Fruit fly (Drosophila melanogaster): ENCODE results near the gene promL.

The promL gene

DNA sequence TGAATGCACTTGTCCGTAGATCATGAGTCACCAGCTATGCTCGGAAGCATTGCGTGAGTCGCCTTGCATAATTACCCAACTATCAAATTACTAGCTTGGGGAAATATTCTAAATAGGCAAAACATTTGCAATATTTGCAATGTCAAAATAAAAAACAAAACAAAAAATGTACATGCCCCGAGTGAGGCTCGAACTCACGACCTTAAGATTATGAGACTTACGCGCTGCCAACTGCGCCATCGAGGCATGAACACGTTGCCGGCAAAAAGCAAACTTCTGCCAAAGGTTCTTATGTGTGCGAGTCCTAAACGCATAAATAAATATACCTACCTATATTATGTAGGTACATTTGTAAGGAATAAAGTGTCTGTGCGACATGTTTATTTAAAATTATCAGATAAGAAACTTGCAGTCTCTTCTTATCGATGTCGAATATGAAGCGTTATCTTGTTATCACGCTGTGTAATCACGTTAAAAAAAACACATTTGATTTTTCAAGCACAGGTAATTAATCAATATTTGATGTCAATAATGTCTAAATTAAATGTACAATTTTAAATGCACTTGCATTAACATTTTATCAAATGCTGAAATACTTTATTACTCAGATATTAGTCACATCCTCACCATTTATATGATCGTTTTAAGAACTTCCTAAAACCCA is 5.6 kb downstream of the promL start:
- no peak for TF ChIP-seq pdm3 (GFP tag; optimal IDR thresholded peaks at IDR 0.05)
- TF ChIP-seq svp (GFP tag) = peak; percentile 60
- TF ChIP-seq ss (GFP tag; optimal IDR thresholded peaks at IDR 0.05) = peak in 1 of 2 experiments; percentile 28
- no peak for TF ChIP-seq eg (GFP tag; IDR thresholded peaks at IDR 0.05)
- no peak for TF ChIP-seq Ets96B (tag; optimal IDR thresholded peaks at IDR 0.05)
- no peak for TF ChIP-seq CG10669 (GFP tag; optimal IDR thresholded peaks at IDR 0.05)
- TF ChIP-seq CG1621 (tag; optimal IDR thresholded peaks at IDR 0.05) = no peak
- peak; percentile 13 for TF ChIP-seq CG10631 (GFP tag; optimal IDR thresholded peaks at IDR 0.05)
- no peak for TF ChIP-seq CG7368 (GFP tag; optimal IDR thresholded peaks at IDR 0.05)
- no peak for TF ChIP-seq Met (GFP tag; optimal IDR thresholded peaks at IDR 0.05)
- no peak for TF ChIP-seq OdsH (GFP tag; optimal IDR thresholded peaks at IDR 0.05)
- no peak for TF ChIP-seq CG6163 (GFP tag; IDR thresholded peaks at IDR 0.05)
- no peak for TF ChIP-seq CG11762 (GFP tag; optimal IDR thresholded peaks at IDR 0.05; ENCODE audit: insufficient read depth)
- no peak for TF ChIP-seq CG11902 (GFP tag; optimal IDR thresholded peaks at IDR 0.05)
- no peak for TF ChIP-seq dac (GFP tag; optimal IDR thresholded peaks at IDR 0.05)
- no peak for TF ChIP-seq CG8119 (GFP tag; IDR thresholded peaks at IDR 0.05)

DNA sequence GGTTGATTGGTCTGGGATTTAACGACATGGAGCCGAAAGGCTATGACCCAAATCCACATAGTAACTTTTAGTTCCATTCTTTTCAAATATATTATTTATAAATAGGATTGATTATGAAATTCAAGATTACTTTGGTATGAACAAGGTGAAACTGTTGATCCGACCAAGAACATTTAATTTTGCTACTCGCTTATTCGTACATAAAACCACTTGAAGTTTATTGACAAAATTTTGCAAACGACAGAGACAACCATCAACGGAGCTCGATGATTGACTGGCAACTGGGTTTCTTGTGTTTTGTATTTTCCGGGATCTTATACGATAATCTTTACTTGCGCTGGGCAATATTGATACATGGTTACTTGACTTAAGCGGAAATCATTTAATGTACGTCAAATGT is 13.2 kb downstream of the promL start, which contains the start of gene CG45067:
TSS of gene CG45067 (minus strand) at position 101 of the 400 bp plus-strand sequence.
- TF ChIP-seq CG6792 (GFP tag; optimal IDR thresholded peaks at IDR 0.05) (no peak), Hr39 (GFP tag; optimal IDR thresholded peaks at IDR 0.05) (no peak), CG32006 (GFP tag; optimal IDR thresholded peaks at IDR 0.05) (no peak), CG8319 (GFP tag; optimal IDR thresholded peaks at IDR 0.05) (no peak), CG4318 (GFP tag; optimal IDR thresholded peaks at IDR 0.05) (no peak), CG6854 (GFP tag; optimal IDR thresholded peaks at IDR 0.05) (no peak), CG15336 (GFP tag; IDR thresholded peaks at IDR 0.05) (no peak), Hr38 (GFP tag; optimal IDR thresholded peaks at IDR 0.05) (no peak), CG3032 (tag; optimal IDR thresholded peaks at IDR 0.05) (no peak), spab (GFP tag; optimal IDR thresholded peaks at IDR 0.05) (no peak), Sox14 (GFP tag; optimal IDR thresholded peaks at IDR 0.05) (no peak), ss (GFP tag; optimal IDR thresholded peaks at IDR 0.05) (no peak), Sox15 (GFP tag; optimal IDR thresholded peaks at IDR 0.05) (no peak), CG10631 (GFP tag; optimal IDR thresholded peaks at IDR 0.05) (no peak)

dm6 chr3L:3111127-3111526 is 16.4 kb downstream of the promL start, which contains the start of gene CG45066:
Gene CG45066, minus strand, starts transcription at chr3L:3111227.
- TF ChIP-seq Eip78C (GFP tag) = no peak
- no peak for TF ChIP-seq Eip93F (GFP tag; optimal IDR thresholded peaks at IDR 0.05)
- no peak for TF ChIP-seq topi (GFP tag; optimal IDR thresholded peaks at IDR 0.05)

DNA sequence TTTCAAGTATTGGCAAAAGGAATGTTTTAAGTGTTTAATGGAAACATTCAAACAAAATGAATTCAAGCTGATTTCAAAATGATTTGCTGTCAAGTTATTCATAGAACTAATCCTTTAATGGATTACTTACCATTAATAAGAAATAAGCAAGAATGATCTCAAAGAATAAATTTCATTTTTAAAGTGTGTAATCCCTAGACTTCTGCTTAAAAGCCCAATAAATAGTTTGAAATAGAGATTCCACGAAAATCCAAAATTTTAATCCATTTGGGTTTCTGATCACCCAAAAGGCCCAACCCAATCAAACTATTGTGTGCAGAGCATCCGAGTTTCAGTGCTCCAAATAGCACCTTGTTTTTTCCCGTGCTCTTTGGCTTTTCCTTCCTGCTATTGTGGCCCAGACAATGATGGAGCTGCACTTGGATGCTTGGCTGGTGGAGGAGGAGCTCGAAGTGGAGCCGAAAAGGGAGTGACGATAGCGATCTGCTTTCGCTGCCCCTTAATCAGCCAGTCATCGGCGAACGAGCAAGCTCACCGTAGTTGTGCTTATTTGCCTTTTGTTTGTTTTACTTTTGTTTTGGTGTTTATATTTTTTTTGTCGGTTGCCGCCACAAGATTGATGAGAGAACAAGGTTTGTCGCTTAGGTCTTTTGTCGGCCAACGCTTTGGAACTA is 18.0 kb downstream of the promL start:
- TF ChIP-seq Eip78C (GFP tag) = peak; percentile 90
- TF ChIP-seq ss (GFP tag; optimal IDR thresholded peaks at IDR 0.05) = peak in 1 of 2 experiments; percentile 26
- TF ChIP-seq lz (GFP tag; optimal IDR thresholded peaks at IDR 0.05) = peak; percentile 46
- peak; percentile 15 for TF ChIP-seq CG31627 (GFP tag; optimal IDR thresholded peaks at IDR 0.05)
- TF ChIP-seq CG11294 (GFP tag; IDR thresholded peaks at IDR 0.05) = no peak
- TF ChIP-seq CG8632 (GFP tag; optimal IDR thresholded peaks at IDR 0.05) = peak; percentile 14
- peak; percentile 15 for TF ChIP-seq Sox15 (GFP tag; optimal IDR thresholded peaks at IDR 0.05)
- peak; percentile 55 for TF ChIP-seq Eip75B (GFP tag; optimal IDR thresholded peaks at IDR 0.05)
- no peak for TF ChIP-seq Hr4 (GFP tag; optimal IDR thresholded peaks at IDR 0.05)
- no peak for TF ChIP-seq Sox102F (GFP tag; optimal IDR thresholded peaks at IDR 0.05)
- TF ChIP-seq pdm3 (GFP tag; optimal IDR thresholded peaks at IDR 0.05) = no peak
- TF ChIP-seq CG3032 (tag; optimal IDR thresholded peaks at IDR 0.05) = peak; percentile 55
- TF ChIP-seq esn (GFP tag; optimal IDR thresholded peaks at IDR 0.05) = peak; percentile 62
- TF ChIP-seq CG9139 (GFP tag; optimal IDR thresholded peaks at IDR 0.05) = no peak
- no peak for TF ChIP-seq cyc (GFP tag; optimal IDR thresholded peaks at IDR 0.05)
- no peak for TF ChIP-seq Hr38 (GFP tag; optimal IDR thresholded peaks at IDR 0.05)
- TF ChIP-seq CG10631 (GFP tag; optimal IDR thresholded peaks at IDR 0.05) = peak; percentile 35
- TF ChIP-seq CG8319 (GFP tag; optimal IDR thresholded peaks at IDR 0.05) = peak; percentile 12
- TF ChIP-seq CG6792 (GFP tag; optimal IDR thresholded peaks at IDR 0.05) = peak; percentile 52
- peak; percentile 78 for TF ChIP-seq Blimp-1 (GFP tag; optimal IDR thresholded peaks at IDR 0.05)
- peak; percentile 22 for TF ChIP-seq spab (GFP tag; optimal IDR thresholded peaks at IDR 0.05)
- peak; percentile 51 for TF ChIP-seq fd59A (GFP tag; optimal IDR thresholded peaks at IDR 0.05)
